Worm (Caenorhabditis elegans): ENCODE results near the gene C07A9.13.

The C07A9.13 gene

DNA sequence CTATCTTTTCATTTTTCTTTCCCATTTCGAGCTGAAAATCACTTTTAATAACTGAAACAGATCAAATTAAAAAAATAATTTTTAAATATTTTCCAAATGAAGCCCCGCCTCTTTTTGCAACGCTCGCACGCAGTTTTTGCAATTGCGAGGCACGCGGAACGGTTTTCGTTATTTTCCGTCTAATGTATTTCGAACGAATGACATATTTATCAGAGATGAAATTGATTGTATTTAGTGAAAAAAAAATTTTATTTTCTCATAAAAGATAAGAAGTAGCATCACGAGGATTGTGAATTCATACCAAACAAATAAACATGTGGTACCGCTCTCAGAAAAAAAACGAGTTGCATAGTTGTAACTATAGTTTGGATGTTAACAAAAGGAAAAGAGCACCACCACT is 51.3 kb downstream of the C07A9.13 start, which contains the start of gene rpac-19:
Gene rpac-19, minus strand, starts transcription at position 31 of the 400 bp plus-strand sequence.
- TF ChIP-seq ztf-23 (GFP tag; IDR thresholded peaks at IDR 0.05), result peak; percentile 74
- TF ChIP-seq med-1 (GFP tag; optimal IDR thresholded peaks at IDR 0.05; ENCODE audit: insufficient read depth), result peak; percentile 71
- 0 out of 2 replicates have a peak, but pooled peaks have one; percentile 52 for TF ChIP-seq ztf-29 (GFP tag; IDR thresholded peaks at IDR 0.05)
- peak; percentile 67; the same call in 1 of the 2 replicates for TF ChIP-seq tab-1 (GFP tag; IDR thresholded peaks at IDR 0.05)
- TF ChIP-seq flt-1 (GFP tag; IDR thresholded peaks at IDR 0.05), result peak; percentile 82
- no peak for TF ChIP-seq T22C8.4 (GFP tag; IDR thresholded peaks at IDR 0.05)
- 0 out of 2 replicates have a peak, but pooled peaks have one; percentile 26 for TF ChIP-seq klf-2 (GFP tag; conservative IDR thresholded peaks at IDR 0.05)
- no peak for TF ChIP-seq cog-1 (tag; optimal IDR thresholded peaks at IDR 0.05)
- no peak for TF ChIP-seq ref-1 (GFP tag; conservative IDR thresholded peaks at IDR 0.05)
